Worm (Caenorhabditis elegans): Measurements from ENCODE around the gene cest-30.

cest-30 gene

ce11 chrV:5275426-5276007 lies 12.6 kb upstream of the cest-30 start:
- peak in 1 of 2 experiments; percentile 2 for TF ChIP-seq lsy-2 (tag; optimal IDR thresholded peaks at IDR 0.05)
- TF ChIP-seq mes-2 (tag; optimal IDR thresholded peaks at IDR 0.05; ENCODE audit: poor library complexity, severe bottlenecking) = peak; percentile 14
- TF ChIP-seq T26A8.4 (GFP tag; IDR thresholded peaks at IDR 0.05) = peak; percentile 66
- TF ChIP-seq nhr-111 (GFP tag; optimal IDR thresholded peaks at IDR 0.05) = peak; percentile 12
- 0 out of 2 replicates have a peak, but pooled peaks have one; percentile 5 for TF ChIP-seq Y75B8A.6 (GFP tag; IDR thresholded peaks at IDR 0.05)
- peak in 1 of 2 experiments; percentile 82 for TF ChIP-seq daf-16 (GFP tag; optimal IDR thresholded peaks at IDR 0.05)
- TF ChIP-seq daf-16 (tag; optimal IDR thresholded peaks at IDR 0.05) = peak; percentile 31
- peak; percentile 6 for TF ChIP-seq F49E8.2 (tag; optimal IDR thresholded peaks at IDR 0.05; ENCODE audit: borderline replicate concordance)
- TF ChIP-seq dmd-8 (GFP tag; IDR thresholded peaks at IDR 0.05) = 0 out of 2 replicates have a peak, but pooled peaks have one; percentile 22
- no peak for TF ChIP-seq fos-1 (tag; optimal IDR thresholded peaks at IDR 0.05)
- no peak for TF ChIP-seq nhr-10 (tag; optimal IDR thresholded peaks at IDR 0.05)
- no peak for TF ChIP-seq ceh-44 (GFP tag; IDR thresholded peaks at IDR 0.05)
- peak; percentile 69; the same call in 1 of the 2 replicates for TF ChIP-seq zfp-3 (GFP tag; conservative IDR thresholded peaks at IDR 0.05)
- no peak for TF ChIP-seq dmd-9 (GFP tag; IDR thresholded peaks at IDR 0.05)
- TF ChIP-seq aha-1 (tag) = peak; percentile 90
- TF ChIP-seq ama-1 (optimal IDR thresholded peaks at IDR 0.05) = peak; percentile 47
- TF ChIP-seq rbr-2 (tag; optimal IDR thresholded peaks at IDR 0.05) = no peak
- no peak for TF ChIP-seq Y105C5A.15 (GFP tag; IDR thresholded peaks at IDR 0.05)
- peak; percentile 0 for TF ChIP-seq dpl-1 (GFP tag; optimal IDR thresholded peaks at IDR 0.05)
- no peak for TF ChIP-seq mdl-1 (tag; optimal IDR thresholded peaks at IDR 0.05)
- TF ChIP-seq nhr-102 (tag; optimal IDR thresholded peaks at IDR 0.05) = peak; percentile 53

- TF ChIP-seq mdl-1 (tag; optimal IDR thresholded peaks at IDR 0.05) (peak in 1 of 2 experiments; percentile 34), php-3 (GFP tag; IDR thresholded peaks at IDR 0.05) (no peak), aly-2 (tag; optimal IDR thresholded peaks at IDR 0.05) (no peak), duxl-1 (tag; optimal IDR thresholded peaks at IDR 0.05; ENCODE audit: poor library complexity) (peak; percentile 30), lim-7 (GFP tag; IDR thresholded peaks at IDR 0.05) (no peak), F10B5.3 (tag; optimal IDR thresholded peaks at IDR 0.05) (no peak), nhr-237 (tag; optimal IDR thresholded peaks at IDR 0.05) (no peak), dpl-1 (GFP tag; optimal IDR thresholded peaks at IDR 0.05) (peak; percentile 66), lsy-2 (tag; optimal IDR thresholded peaks at IDR 0.05) (peak in 1 of 2 experiments; percentile 72), nhr-77 (tag; optimal IDR thresholded peaks at IDR 0.05) (no peak), mes-2 (tag; optimal IDR thresholded peaks at IDR 0.05; ENCODE audit: poor library complexity, severe bottlenecking) (peak; percentile 70), egl-43 (GFP tag; IDR thresholded peaks at IDR 0.05) (peak; percentile 62; the same call in 1 of the 2 replicates), F37D6.2 (tag; optimal IDR thresholded peaks at IDR 0.05) (peak; percentile 25), ctbp-1 (GFP tag; IDR thresholded peaks at IDR 0.05) (no peak), mxl-3 (GFP tag; optimal IDR thresholded peaks at IDR 0.05) (no peak), nhr-48 (tag; optimal IDR thresholded peaks at IDR 0.05) (no peak), hmg-1.1 (GFP tag; IDR thresholded peaks at IDR 0.05) (peak; percentile 35), unc-39 (tag; optimal IDR thresholded peaks at IDR 0.05) (no peak), dmd-6 (GFP tag; IDR thresholded peaks at IDR 0.05) (0 out of 2 replicates have a peak, but pooled peaks have one; percentile 37), lin-38 (GFP tag; IDR thresholded peaks at IDR 0.05) (peak; percentile 77), spr-3 (GFP tag; optimal IDR thresholded peaks at IDR 0.05) (peak; percentile 33), hlh-11 (tag; optimal IDR thresholded peaks at IDR 0.05) (peak; percentile 36), ces-1 (GFP tag; optimal IDR thresholded peaks at IDR 0.05) (no peak), lin-39 (tag; optimal IDR thresholded peaks at IDR 0.05) (no peak), rbr-2 (tag; optimal IDR thresholded peaks at IDR 0.05) (peak; percentile 46), hlh-30 (tag; optimal IDR thresholded peaks at IDR 0.05; ENCODE audit: insufficient read depth) (peak; percentile 61), Y105C5A.15 (GFP tag; IDR thresholded peaks at IDR 0.05) (no peak), T26A8.4 (GFP tag; IDR thresholded peaks at IDR 0.05) (peak; percentile 13; the same call in 1 of the 2 replicates), lin-13 (GFP tag; optimal IDR thresholded peaks at IDR 0.05) (no peak), mep-1 (tag; optimal IDR thresholded peaks at IDR 0.05) (peak; percentile 34), set-16 (GFP tag; IDR thresholded peaks at IDR 0.05) (no peak)
These were observed 12.1 kb upstream of the cest-30 start for ce11 chrV:5274974-5275373.

Measured in whole organism, L4 larva.